Worm (Caenorhabditis elegans) whole organism, late embryonic: Measurements from ENCODE around the gene ins-1.

Experiments used
- C08G9.2 ChIP-seq: sonication (generic microtip); optimal IDR thresholded peaks from 2 replicates; lab custom pipeline; 2016; ENCODE audit warnings: mild to moderate bottlenecking, missing genetic modification characterization, moderate library complexity, missing compliant biosample characterization
- K02D7.2 ChIP-seq: sonication (generic microtip); optimal IDR thresholded peaks from 2 replicates; lab custom pipeline; 2017; ENCODE audit warnings: mild to moderate bottlenecking, missing genetic modification characterization, missing compliant biosample characterization
- K09A11.1 ChIP-seq: sonication (generic microtip); optimal IDR thresholded peaks from 2 replicates; lab custom pipeline; 2017; ENCODE audit warnings: antibody characterized with exemption, mild to moderate bottlenecking, missing genetic modification characterization, missing compliant biosample characterization; ENCODE audit not compliant: insufficient read depth
- Y22D7AL.16 ChIP-seq: sonication (generic microtip); optimal IDR thresholded peaks from 2 replicates; lab custom pipeline; 2016; ENCODE audit warnings: missing genetic modification characterization, missing compliant biosample characterization
- ahr-1 ChIP-seq: sonication (generic microtip); optimal IDR thresholded peaks from 2 replicates; lab custom pipeline; 2016; ENCODE audit warnings: missing genetic modification characterization, missing compliant biosample characterization
- ceh-19 ChIP-seq: fragments of 200-800 bp; sonication (Bioruptor generic); optimal IDR thresholded peaks from 2 replicates; lab custom pipeline; 2018; ENCODE audit warnings: mild to moderate bottlenecking, missing genetic modification characterization, missing compliant biosample characterization
- ceh-24 ChIP-seq: sonication (generic microtip); optimal IDR thresholded peaks from 2 replicates; lab custom pipeline; 2016; ENCODE audit warnings: mild to moderate bottlenecking, missing genetic modification characterization, missing compliant biosample characterization
- ceh-30 ChIP-seq: fragments of 150-350 bp; optimal IDR thresholded peaks from 2 replicates; lab custom pipeline; 2014; ENCODE audit warnings: missing biosample characterization, missing genetic modification characterization
- ceh-31 ChIP-seq: sonication (generic microtip); optimal IDR thresholded peaks from 2 replicates; lab custom pipeline; 2016; ENCODE audit warnings: missing genetic modification characterization, missing compliant biosample characterization
- ceh-34 ChIP-seq: sonication (generic microtip); optimal IDR thresholded peaks from 2 replicates; lab custom pipeline; 2016; ENCODE audit warnings: mild to moderate bottlenecking, missing genetic modification characterization, missing compliant biosample characterization
- ceh-48 ChIP-seq: sonication (generic microtip); optimal IDR thresholded peaks from 2 replicates; lab custom pipeline; 2016; ENCODE audit warnings: missing genetic modification characterization, inconsistent platforms, missing compliant biosample characterization
- ceh-6 ChIP-seq: fragments of 200-800 bp; sonication (Bioruptor generic); optimal IDR thresholded peaks from 2 replicates; lab custom pipeline; 2018; ENCODE audit warnings: mild to moderate bottlenecking, missing genetic modification characterization, missing compliant biosample characterization
- ceh-9 ChIP-seq: sonication (generic microtip); optimal IDR thresholded peaks from 2 replicates; lab custom pipeline; 2016; ENCODE audit warnings: mild to moderate bottlenecking, missing genetic modification characterization, inconsistent platforms, missing compliant biosample characterization
- dmd-4 ChIP-seq: sonication (generic microtip); optimal IDR thresholded peaks from 2 replicates; lab custom pipeline; 2016; ENCODE audit warnings: borderline replicate concordance, missing genetic modification characterization, missing compliant biosample characterization
- elt-2 ChIP-seq: sonication (generic microtip); optimal IDR thresholded peaks from 2 replicates; lab custom pipeline; 2016; ENCODE audit warnings: missing genetic modification reagents, missing genetic modification characterization, missing compliant biosample characterization
- ets-4 ChIP-seq: sonication (generic microtip); optimal IDR thresholded peaks from 2 replicates; lab custom pipeline; 2016; ENCODE audit warnings: missing genetic modification characterization, missing compliant biosample characterization
- eyg-1 ChIP-seq: sonication (generic microtip); optimal IDR thresholded peaks from 2 replicates; lab custom pipeline; 2016; ENCODE audit warnings: missing genotype, missing genetic modification characterization, missing compliant biosample characterization
- fax-1 ChIP-seq: sonication (generic microtip); optimal IDR thresholded peaks from 2 replicates; lab custom pipeline; 2016; ENCODE audit warnings: missing genotype, missing genetic modification characterization, missing compliant biosample characterization
- fkh-6 ChIP-seq: sonication (generic microtip); optimal IDR thresholded peaks from 2 replicates; lab custom pipeline; 2016; ENCODE audit warnings: missing genetic modification characterization, missing compliant biosample characterization
- gmeb-2 ChIP-seq: sonication (generic microtip); optimal IDR thresholded peaks from 2 replicates; lab custom pipeline; 2016; ENCODE audit warnings: missing genetic modification characterization, inconsistent platforms, missing compliant biosample characterization
- hlh-13 ChIP-seq: fragments of 200-800 bp; sonication (Bioruptor generic); optimal IDR thresholded peaks from 2 replicates; lab custom pipeline; 2018; ENCODE audit warnings: mild to moderate bottlenecking, missing genetic modification characterization, missing compliant biosample characterization
- hlh-30 ChIP-seq: sonication (generic microtip); optimal IDR thresholded peaks from 2 replicates; lab custom pipeline; 2017; ENCODE audit warnings: antibody characterized with exemption, missing genetic modification characterization, missing compliant biosample characterization; ENCODE audit not compliant: insufficient read depth
- hlh-6 ChIP-seq: sonication (generic microtip); optimal IDR thresholded peaks from 2 replicates; lab custom pipeline; 2016; ENCODE audit warnings: missing genotype, missing genetic modification characterization, missing compliant biosample characterization
- lim-6 ChIP-seq: sonication (generic microtip); optimal IDR thresholded peaks from 2 replicates; lab custom pipeline; 2016; ENCODE audit warnings: missing genetic modification characterization, missing compliant biosample characterization
- lin-11 ChIP-seq: fragments of 200-800 bp; sonication (Bioruptor generic); optimal IDR thresholded peaks from 2 replicates; lab custom pipeline; 2018; ENCODE audit warnings: mild to moderate bottlenecking, missing genetic modification characterization, missing compliant biosample characterization
- mec-3 ChIP-seq: sonication (generic microtip); optimal IDR thresholded peaks from 2 replicates; lab custom pipeline; 2016; ENCODE audit warnings: borderline replicate concordance, missing genetic modification characterization, missing compliant biosample characterization
- nfya-1 ChIP-seq: sonication (generic microtip); optimal IDR thresholded peaks from 2 replicates; lab custom pipeline; 2017; ENCODE audit warnings: missing genetic modification characterization, mild to moderate bottlenecking, missing compliant biosample characterization, antibody characterized with exemption, moderate library complexity
- nhr-232 ChIP-seq: sonication (generic microtip); optimal IDR thresholded peaks from 2 replicates; lab custom pipeline; 2016; ENCODE audit warnings: missing genetic modification characterization, missing compliant biosample characterization
- npax-4 ChIP-seq: sonication (generic microtip); optimal IDR thresholded peaks from 2 replicates; lab custom pipeline; 2016; ENCODE audit warnings: missing genetic modification characterization, missing compliant biosample characterization
- pat-9 ChIP-seq: fragments of 200-800 bp; sonication (Bioruptor generic); optimal IDR thresholded peaks from 2 replicates; lab custom pipeline; 2018; ENCODE audit warnings: mild to moderate bottlenecking, missing genetic modification characterization, moderate library complexity, missing compliant biosample characterization
- pha-2 ChIP-seq: sonication (generic microtip); optimal IDR thresholded peaks from 2 replicates; lab custom pipeline; 2017; ENCODE audit warnings: mild to moderate bottlenecking, missing genetic modification characterization, missing compliant biosample characterization
- pha-4 ChIP-seq: fragments of 150-350 bp; optimal IDR thresholded peaks from 2 replicates; lab custom pipeline; 2018; ENCODE audit warnings: missing biosample characterization, missing genetic modification reagents, missing genetic modification characterization
- pros-1 ChIP-seq: fragments of 150-350 bp; optimal IDR thresholded peaks from 2 replicates; lab custom pipeline; 2014; ENCODE audit warnings: missing biosample characterization, missing genetic modification reagents, missing genetic modification characterization
- ref-2 ChIP-seq: sonication (generic microtip); optimal IDR thresholded peaks from 2 replicates; lab custom pipeline; 2016; ENCODE audit warnings: missing genetic modification characterization, missing compliant biosample characterization
- rnt-1 ChIP-seq: sonication (generic microtip); optimal IDR thresholded peaks from 2 replicates; lab custom pipeline; 2016; ENCODE audit warnings: missing genetic modification characterization, missing compliant biosample characterization
- sox-4 ChIP-seq: sonication (generic microtip); optimal IDR thresholded peaks from 2 replicates; lab custom pipeline; 2017; ENCODE audit warnings: mild to moderate bottlenecking, missing genetic modification characterization, inconsistent platforms, missing compliant biosample characterization
- syd-9 ChIP-seq: sonication (generic microtip); optimal IDR thresholded peaks from 2 replicates; lab custom pipeline; 2016; ENCODE audit warnings: mild to moderate bottlenecking, missing genetic modification characterization, moderate library complexity, missing compliant biosample characterization
- tbx-2 ChIP-seq: sonication (generic microtip); optimal IDR thresholded peaks from 2 replicates; lab custom pipeline; 2016; ENCODE audit warnings: missing genetic modification characterization, missing compliant biosample characterization
- tbx-7 ChIP-seq: sonication (generic microtip); optimal IDR thresholded peaks from 2 replicates; lab custom pipeline; 2016; ENCODE audit warnings: missing genotype, missing genetic modification characterization, missing compliant biosample characterization
- ttx-3 ChIP-seq: sonication (generic microtip); optimal IDR thresholded peaks from 2 replicates; lab custom pipeline; 2016; ENCODE audit warnings: missing genetic modification reagents, missing genetic modification characterization, missing compliant biosample characterization
- unc-3 ChIP-seq, 2 experiments: fragments of 200-800 bp in 1 of 2; sonication (Bioruptor generic) in 1 of 2; sonication (generic microtip) in 1 of 2; conservative IDR thresholded peaks in 1 of 2; optimal IDR thresholded peaks in 1 of 2; 2 replicates each; pipeline versions ENCODE4 v1.3.6 to Lab custom; 2016 to 2022; ENCODE audit warnings: missing compliant biosample characterization in 2 of 2, missing genetic modification characterization in 2 of 2, missing genetic modification reagents in 1 of 2
- unc-42 ChIP-seq: sonication (generic microtip); optimal IDR thresholded peaks from 2 replicates; lab custom pipeline; 2016; ENCODE audit warnings: missing genotype, missing genetic modification characterization, missing compliant biosample characterization
- unc-55 ChIP-seq: sonication (generic microtip); optimal IDR thresholded peaks from 2 replicates; lab custom pipeline; 2017; ENCODE audit warnings: missing biosample characterization, missing genetic modification reagents, missing genetic modification characterization
- unc-86 ChIP-seq: sonication (generic microtip); optimal IDR thresholded peaks from 2 replicates; lab custom pipeline; 2016; ENCODE audit warnings: missing genetic modification characterization, missing compliant biosample characterization
- zip-5 ChIP-seq: sonication (generic microtip); optimal IDR thresholded peaks from 2 replicates; lab custom pipeline; 2016; ENCODE audit warnings: missing genetic modification characterization, missing compliant biosample characterization

The ins-1 gene

ce11 chrIV:10481695-10482094 lies 45.2 kb downstream of the ins-1 start, which contains the start of gene egl-21 (continued):
- peak; percentile 13 for TF ChIP-seq unc-55 (GFP tag; lab: Kevin White, UChicago)
- no peak for TF ChIP-seq Y22D7AL.16 (tag; lab: Kevin White, UChicago)
- TF ChIP-seq hlh-6 (tag; lab: Kevin White, UChicago): no peak
- no peak for TF ChIP-seq rnt-1 (tag; lab: Kevin White, UChicago)
- no peak for TF ChIP-seq unc-3 (GFP tag; conservative IDR thresholded peaks at IDR 0.05; lab: Robert Waterston, UW)
- no peak for TF ChIP-seq unc-3 (tag; optimal IDR thresholded peaks at IDR 0.05; lab: Kevin White, UChicago)
- no peak for TF ChIP-seq ceh-6 (GFP tag; lab: Kevin White, UChicago)

DNA sequence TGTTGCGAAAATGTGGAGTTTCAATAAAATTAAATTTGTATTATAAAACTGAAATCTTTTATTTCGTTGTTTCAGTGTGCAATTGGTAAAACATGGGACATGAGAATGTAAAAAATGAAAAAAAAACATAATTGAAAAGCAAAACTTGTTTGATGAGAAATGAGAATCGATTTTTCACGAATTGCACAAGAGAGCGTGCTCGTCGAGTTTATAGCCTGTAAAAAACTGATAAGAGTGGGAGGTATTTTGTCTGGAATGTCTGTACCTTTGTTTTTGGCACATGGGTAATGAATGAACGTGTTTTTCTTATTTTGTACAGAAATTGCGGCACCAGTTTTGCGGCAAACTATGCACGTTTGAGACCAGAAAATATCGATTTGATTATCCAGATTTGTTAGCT lies 46.1 kb downstream of the ins-1 start:
- TF ChIP-seq nfya-1: no peak
- no peak for TF ChIP-seq tbx-2 (tag; lab: Kevin White, UChicago)
- no peak for TF ChIP-seq eyg-1
- TF ChIP-seq npax-4 (tag; lab: Kevin White, UChicago): no peak
- TF ChIP-seq ceh-48 (tag; lab: Kevin White, UChicago): no peak
- TF ChIP-seq unc-3 (GFP tag; conservative IDR thresholded peaks at IDR 0.05; lab: Robert Waterston, UW): no peak
- no peak for TF ChIP-seq unc-3 (tag; optimal IDR thresholded peaks at IDR 0.05; lab: Kevin White, UChicago)
- no peak for TF ChIP-seq dmd-4 (tag; lab: Kevin White, UChicago)
- TF ChIP-seq hlh-30 (tag; lab: Kevin White, UChicago): no peak
- no peak for TF ChIP-seq pros-1 (tag; lab: Kevin White, UChicago)
- TF ChIP-seq lin-11 (tag; lab: Kevin White, UChicago): no peak
- TF ChIP-seq ceh-9 (tag; lab: Kevin White, UChicago): no peak
- no peak for TF ChIP-seq sox-4 (tag; lab: Kevin White, UChicago)
- no peak for TF ChIP-seq ceh-30 (tag; lab: Kevin White, UChicago)
- TF ChIP-seq ceh-34 (tag; lab: Kevin White, UChicago): no peak
- TF ChIP-seq ref-2 (tag; lab: Kevin White, UChicago): no peak
- no peak for TF ChIP-seq mec-3 (tag; lab: Kevin White, UChicago)
- no peak for TF ChIP-seq hlh-13 (GFP tag; lab: Kevin White, UChicago)
- no peak for TF ChIP-seq K09A11.1 (tag; lab: Kevin White, UChicago)
- TF ChIP-seq ceh-24 (tag; lab: Kevin White, UChicago): no peak
- TF ChIP-seq rnt-1 (tag; lab: Kevin White, UChicago): no peak
- TF ChIP-seq, all 69 proteins: peak for 0

DNA sequence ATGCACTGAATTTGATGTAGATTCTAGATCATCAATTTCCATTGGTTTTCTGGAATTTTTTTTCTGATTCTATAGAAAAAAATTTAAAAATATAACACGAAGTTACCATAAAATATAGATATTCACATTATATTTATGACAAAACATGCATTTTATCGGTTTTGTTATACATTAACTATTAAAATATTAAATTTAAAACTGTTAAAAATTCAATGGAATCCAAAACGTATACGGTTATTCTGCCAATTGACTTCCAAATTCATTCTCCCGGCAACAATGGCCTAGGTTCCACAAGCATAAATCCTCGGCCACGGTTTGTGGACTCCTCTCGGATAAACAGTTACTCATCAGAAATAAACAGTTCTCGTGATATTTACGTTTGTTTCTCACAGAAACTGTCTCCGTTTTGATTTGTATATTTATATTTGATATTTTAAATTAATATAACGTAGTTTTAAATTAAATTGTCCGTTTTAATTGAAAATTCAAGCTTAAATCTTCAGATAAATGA lies 47.2 kb downstream of the ins-1 start, which contains the start of the genes F01D4.5 and ced-5:
TSS of gene F01D4.5 (minus strand) at position 51 of the 511 bp plus-strand sequence.
TSS of gene ced-5 (plus strand) at position 504 of the 511 bp plus-strand sequence.
- TF ChIP-seq lim-6 (tag; lab: Kevin White, UChicago) (peak; percentile 62), unc-42 (tag; lab: Kevin White, UChicago) (peak; percentile 17), pha-4 (no peak), fkh-6 (tag; lab: Kevin White, UChicago) (peak; percentile 66), K02D7.2 (no peak), unc-86 (tag; lab: Kevin White, UChicago) (peak; percentile 53), tbx-2 (tag; lab: Kevin White, UChicago) (peak; percentile 78), ahr-1 (peak; percentile 42), ets-4 (peak; percentile 77), pat-9 (tag; lab: Kevin White, UChicago) (no peak), zip-5 (tag; lab: Kevin White, UChicago) (peak; percentile 87), Y22D7AL.16 (tag; lab: Kevin White, UChicago) (peak; percentile 10), nfya-1 (peak; percentile 25), elt-2 (tag; lab: Kevin White, UChicago) (peak; percentile 79), ceh-19 (peak; percentile 26), K09A11.1 (tag; lab: Kevin White, UChicago) (no peak), ceh-24 (tag; lab: Kevin White, UChicago) (no peak), fax-1 (tag; lab: Kevin White, UChicago) (peak; percentile 61), syd-9 (tag; lab: Kevin White, UChicago) (peak; percentile 19), gmeb-2 (tag; lab: Kevin White, UChicago) (peak; percentile 15), ceh-34 (tag; lab: Kevin White, UChicago) (peak; percentile 18), rnt-1 (tag; lab: Kevin White, UChicago) (peak; percentile 54), C08G9.2 (peak; percentile 90), pha-2 (tag; lab: Kevin White, UChicago) (no peak), ceh-48 (tag; lab: Kevin White, UChicago) (no peak), ceh-31 (peak; percentile 91), ttx-3 (tag; lab: Kevin White, UChicago) (peak; percentile 45), tbx-7 (tag; lab: Kevin White, UChicago) (peak; percentile 85), hlh-30 (tag; lab: Kevin White, UChicago) (no peak), nhr-232 (tag; lab: Kevin White, UChicago) (no peak), hlh-6 (tag; lab: Kevin White, UChicago) (peak; percentile 26)
